Worm (Caenorhabditis elegans): Measurements from ENCODE around the gene col-116.

The col-116 gene

ce11 chrIV:8355592-8355991 is at the start of gene col-116, which contains the start of gene F17E9.2:
TSS of gene col-116 (plus strand) at chrIV:8355906.
TSS of gene F17E9.2 (plus strand) at chrIV:8355892.
- TF ChIP-seq F13C5.2 (tag; optimal IDR thresholded peaks at IDR 0.05), result no peak
- no peak for TF ChIP-seq flt-1 (GFP tag; IDR thresholded peaks at IDR 0.05)
- no peak for TF ChIP-seq scrt-1 (GFP tag; IDR thresholded peaks at IDR 0.05)
- no peak for TF ChIP-seq ets-7 (tag; optimal IDR thresholded peaks at IDR 0.05)
- TF ChIP-seq tbx-37 (GFP tag; conservative IDR thresholded peaks at IDR 0.05), result no peak
- TF ChIP-seq hmg-4 (GFP tag; optimal IDR thresholded peaks at IDR 0.05), result no peak
- no peak for TF ChIP-seq ama-1 (optimal IDR thresholded peaks at IDR 0.05)
- no peak for TF ChIP-seq hnd-1 (tag; optimal IDR thresholded peaks at IDR 0.05)
- no peak for TF ChIP-seq aly-1 (tag; optimal IDR thresholded peaks at IDR 0.05)
- TF ChIP-seq ceh-36 (tag; optimal IDR thresholded peaks at IDR 0.05), result no peak
- no peak for TF ChIP-seq pes-1 (GFP tag; IDR thresholded peaks at IDR 0.05)
- TF ChIP-seq hmbx-1 (tag; optimal IDR thresholded peaks at IDR 0.05), result no peak
- TF ChIP-seq ceh-13 (GFP tag; optimal IDR thresholded peaks at IDR 0.05), result no peak
- no peak for TF ChIP-seq tbx-11 (GFP tag; IDR thresholded peaks at IDR 0.05)
- no peak for TF ChIP-seq sea-1 (GFP tag; conservative IDR thresholded peaks at IDR 0.05)
- TF ChIP-seq B0310.2 (tag; optimal IDR thresholded peaks at IDR 0.05), result no peak
- TF ChIP-seq tra-4 (tag; optimal IDR thresholded peaks at IDR 0.05), result no peak

DNA sequence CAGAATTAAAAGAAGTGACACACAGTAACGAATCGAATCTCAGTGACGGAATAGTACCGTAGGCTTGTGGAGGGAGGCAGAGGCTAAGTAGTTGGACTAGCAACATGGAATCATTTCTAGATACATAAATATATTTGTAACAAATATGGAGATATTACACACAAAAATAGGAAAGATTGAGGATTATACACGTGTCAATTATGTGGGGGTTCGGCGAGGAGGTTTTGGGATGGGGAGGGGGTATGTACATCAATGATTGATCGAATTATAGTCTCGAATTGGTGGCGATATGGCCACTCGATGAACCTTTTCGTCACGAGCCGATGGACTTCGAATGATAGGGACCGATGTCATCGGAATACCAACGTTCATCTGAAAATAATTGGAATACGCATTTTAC is 48.3 kb upstream of the col-116 start:
- TF ChIP-seq hnd-1 (tag; optimal IDR thresholded peaks at IDR 0.05) (no peak), B0310.2 (tag; optimal IDR thresholded peaks at IDR 0.05) (no peak), hmbx-1 (tag; optimal IDR thresholded peaks at IDR 0.05) (no peak), F13C5.2 (tag; optimal IDR thresholded peaks at IDR 0.05) (no peak), aly-1 (tag; optimal IDR thresholded peaks at IDR 0.05) (no peak), tbx-11 (GFP tag; IDR thresholded peaks at IDR 0.05) (no peak), pes-1 (GFP tag; IDR thresholded peaks at IDR 0.05) (no peak), scrt-1 (GFP tag; IDR thresholded peaks at IDR 0.05) (no peak), hmg-4 (GFP tag; optimal IDR thresholded peaks at IDR 0.05) (no peak), tbx-37 (GFP tag; conservative IDR thresholded peaks at IDR 0.05) (no peak), flt-1 (GFP tag; IDR thresholded peaks at IDR 0.05) (no peak), ama-1 (optimal IDR thresholded peaks at IDR 0.05) (no peak), ets-7 (tag; optimal IDR thresholded peaks at IDR 0.05) (no peak), tra-4 (tag; optimal IDR thresholded peaks at IDR 0.05) (no peak), sea-1 (GFP tag; conservative IDR thresholded peaks at IDR 0.05) (no peak)

ce11 chrIV:8312105-8312504 is 43.6 kb upstream of the col-116 start:
- no peak for TF ChIP-seq hnd-1 (tag; optimal IDR thresholded peaks at IDR 0.05)
- TF ChIP-seq B0310.2 (tag; optimal IDR thresholded peaks at IDR 0.05), result no peak
- TF ChIP-seq flt-1 (GFP tag; IDR thresholded peaks at IDR 0.05), result no peak
- TF ChIP-seq scrt-1 (GFP tag; IDR thresholded peaks at IDR 0.05), result no peak
- no peak for TF ChIP-seq pes-1 (GFP tag; IDR thresholded peaks at IDR 0.05)
- TF ChIP-seq ets-7 (tag; optimal IDR thresholded peaks at IDR 0.05), result no peak
- TF ChIP-seq aly-1 (tag; optimal IDR thresholded peaks at IDR 0.05), result no peak
- no peak for TF ChIP-seq ama-1 (optimal IDR thresholded peaks at IDR 0.05)
- no peak for TF ChIP-seq ceh-36 (tag; optimal IDR thresholded peaks at IDR 0.05)
- no peak for TF ChIP-seq ceh-13 (GFP tag; optimal IDR thresholded peaks at IDR 0.05)
- TF ChIP-seq F13C5.2 (tag; optimal IDR thresholded peaks at IDR 0.05), result no peak
- TF ChIP-seq sea-1 (GFP tag; conservative IDR thresholded peaks at IDR 0.05), result no peak
- no peak for TF ChIP-seq tbx-11 (GFP tag; IDR thresholded peaks at IDR 0.05)
- no peak for TF ChIP-seq tbx-37 (GFP tag; conservative IDR thresholded peaks at IDR 0.05)

ce11 chrIV:8312846-8313245 is 42.9 kb upstream of the col-116 start, which contains the start of gene F35H10.10:
TSS of gene F35H10.10 (minus strand) at chrIV:8312946.
- no peak for TF ChIP-seq ama-1 (optimal IDR thresholded peaks at IDR 0.05)

DNA sequence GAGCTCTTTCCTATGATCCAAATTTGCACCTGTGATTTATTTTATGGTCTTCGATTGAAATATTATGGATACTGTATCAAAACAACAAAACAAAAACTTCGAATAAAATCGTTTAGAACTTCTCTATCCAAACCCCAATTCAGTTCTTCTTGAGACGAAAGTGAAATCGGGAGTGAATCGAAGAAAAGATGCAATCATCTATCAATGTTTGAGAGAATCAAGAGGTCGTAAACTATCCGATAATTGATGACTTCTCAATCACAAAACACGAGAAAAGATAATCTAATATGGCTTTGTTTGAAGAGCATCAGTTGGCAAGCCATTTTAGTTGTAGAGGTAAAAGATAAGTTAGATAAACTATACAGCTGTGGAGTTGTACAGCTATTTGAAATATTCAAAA is 37.9 kb upstream of the col-116 start:
- TF ChIP-seq pes-1 (GFP tag; IDR thresholded peaks at IDR 0.05), result no peak
- no peak for TF ChIP-seq hmg-4 (GFP tag; optimal IDR thresholded peaks at IDR 0.05)
- no peak for TF ChIP-seq scrt-1 (GFP tag; IDR thresholded peaks at IDR 0.05)
- no peak for TF ChIP-seq tbx-11 (GFP tag; IDR thresholded peaks at IDR 0.05)
- no peak for TF ChIP-seq sea-1 (GFP tag; conservative IDR thresholded peaks at IDR 0.05)

DNA sequence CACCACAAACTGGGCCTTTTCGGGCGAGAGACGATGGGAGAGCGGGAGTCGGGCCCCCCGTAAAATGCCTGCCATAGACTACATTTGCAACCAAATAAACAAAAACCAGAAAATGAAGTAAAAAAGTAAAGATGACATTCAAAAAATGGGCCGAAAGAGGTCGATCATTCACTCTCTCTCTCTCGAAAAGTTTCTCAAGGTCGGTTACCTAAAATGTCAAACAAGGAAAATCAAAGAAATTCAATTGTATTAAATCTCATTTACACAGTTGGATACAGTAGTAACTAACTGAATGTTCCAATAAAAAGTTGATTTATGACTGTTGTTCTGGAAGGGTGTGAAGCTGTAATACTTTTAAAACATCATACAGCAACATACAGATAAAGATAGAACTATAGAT is 36.9 kb upstream of the col-116 start:
- TF ChIP-seq ceh-13 (GFP tag; optimal IDR thresholded peaks at IDR 0.05) (no peak), tra-4 (tag; optimal IDR thresholded peaks at IDR 0.05) (no peak), ets-7 (tag; optimal IDR thresholded peaks at IDR 0.05) (no peak), aly-1 (tag; optimal IDR thresholded peaks at IDR 0.05) (no peak), hmbx-1 (tag; optimal IDR thresholded peaks at IDR 0.05) (no peak), scrt-1 (GFP tag; IDR thresholded peaks at IDR 0.05) (no peak), ama-1 (optimal IDR thresholded peaks at IDR 0.05) (no peak), hnd-1 (tag; optimal IDR thresholded peaks at IDR 0.05) (no peak), tbx-11 (GFP tag; IDR thresholded peaks at IDR 0.05) (no peak), B0310.2 (tag; optimal IDR thresholded peaks at IDR 0.05) (no peak), tbx-37 (GFP tag; conservative IDR thresholded peaks at IDR 0.05) (no peak), flt-1 (GFP tag; IDR thresholded peaks at IDR 0.05) (no peak), ceh-36 (tag; optimal IDR thresholded peaks at IDR 0.05) (no peak), pes-1 (GFP tag; IDR thresholded peaks at IDR 0.05) (no peak)

ce11 chrIV:8325667-8326066 is 30.0 kb upstream of the col-116 start, which contains the start of gene F35H10.3:
TSS of gene F35H10.3 (plus strand) at chrIV:8325967.
- TF ChIP-seq hnd-1 (tag; optimal IDR thresholded peaks at IDR 0.05) (no peak), tbx-11 (GFP tag; IDR thresholded peaks at IDR 0.05) (no peak), tbx-37 (GFP tag; conservative IDR thresholded peaks at IDR 0.05) (no peak), aly-1 (tag; optimal IDR thresholded peaks at IDR 0.05) (no peak), F13C5.2 (tag; optimal IDR thresholded peaks at IDR 0.05) (no peak), ceh-13 (GFP tag; optimal IDR thresholded peaks at IDR 0.05) (no peak), tra-4 (tag; optimal IDR thresholded peaks at IDR 0.05) (no peak), ceh-36 (tag; optimal IDR thresholded peaks at IDR 0.05) (no peak), scrt-1 (GFP tag; IDR thresholded peaks at IDR 0.05) (no peak), flt-1 (GFP tag; IDR thresholded peaks at IDR 0.05) (no peak), B0310.2 (tag; optimal IDR thresholded peaks at IDR 0.05) (no peak), hmg-4 (GFP tag; optimal IDR thresholded peaks at IDR 0.05) (no peak), hmbx-1 (tag; optimal IDR thresholded peaks at IDR 0.05) (no peak), pes-1 (GFP tag; IDR thresholded peaks at IDR 0.05) (no peak), ets-7 (tag; optimal IDR thresholded peaks at IDR 0.05) (no peak), sea-1 (GFP tag; conservative IDR thresholded peaks at IDR 0.05) (no peak), ama-1 (optimal IDR thresholded peaks at IDR 0.05) (no peak)

Data from whole organism, early embryonic.